Fruit fly (Drosophila melanogaster) whole organism, embryonic: ENCODE results near the gene CG6574.

Source experiments
- Ada2b ChIP-seq: fragments of 200-800 bp; sonication (Bioruptor generic); IDR thresholded peaks from 2 replicates; pipeline ENCODE4 v1.3.6; 2022; ENCODE audit warnings: missing biosample characterization, missing genetic modification characterization
- Aef1 ChIP-seq: fragments of 200-800 bp; sonication (Bioruptor generic); IDR thresholded peaks from 3 replicates; pipeline ENCODE4 v1.3.6; 2022; ENCODE audit warnings: missing biosample characterization, missing genetic modification characterization
- BEAF-32 ChIP-seq: fragments of 200-800 bp; sonication (Bioruptor generic); optimal IDR thresholded peaks from 3 replicates; lab custom pipeline; 2017; ENCODE audit warnings: missing biosample characterization, missing genetic modification characterization, mild to moderate bottlenecking, moderate library complexity, missing genetic modification reagents
- Bteb2 ChIP-seq: fragments of 200-800 bp; sonication (Bioruptor generic); optimal IDR thresholded peaks from 2 replicates; lab custom pipeline; 2016; ENCODE audit warnings: missing biosample characterization, missing genetic modification characterization
- CG10209 ChIP-seq: fragments of 200-800 bp; sonication (Bioruptor generic); optimal IDR thresholded peaks from 3 replicates; lab custom pipeline; 2017; ENCODE audit warnings: missing biosample characterization, mild to moderate bottlenecking, missing genetic modification characterization, missing genetic modification reagents
- CG11398 ChIP-seq: fragments of 200-800 bp; sonication (Bioruptor generic); optimal IDR thresholded peaks from 2 replicates; lab custom pipeline; 2016; ENCODE audit warnings: missing biosample characterization, missing genetic modification characterization
- CG11504 ChIP-seq: fragments of 200-800 bp; sonication (Bioruptor generic); optimal IDR thresholded peaks from 3 replicates; lab custom pipeline; 2019; ENCODE audit warnings: missing biosample characterization, mild to moderate bottlenecking, missing genetic modification characterization, moderate library complexity
- CG12942 ChIP-seq: fragments of 200-800 bp; sonication (Bioruptor generic); optimal IDR thresholded peaks from 3 replicates; lab custom pipeline; 2016; ENCODE audit warnings: missing biosample characterization, missing genetic modification characterization
- CG15011 ChIP-seq: fragments of 200-800 bp; sonication (Bioruptor generic); optimal IDR thresholded peaks from 3 replicates; lab custom pipeline; 2018; ENCODE audit warnings: missing biosample characterization, mild to moderate bottlenecking, missing genetic modification characterization
- CG15269 ChIP-seq: fragments of 200-800 bp; sonication (Bioruptor generic); optimal IDR thresholded peaks from 2 replicates; lab custom pipeline; 2018; ENCODE audit warnings: missing biosample characterization, mild to moderate bottlenecking, missing genetic modification characterization, moderate library complexity
- CG15696 ChIP-seq: fragments of 200-800 bp; sonication (Bioruptor generic); optimal IDR thresholded peaks from 2 replicates; lab custom pipeline; 2019; ENCODE audit warnings: missing biosample characterization, mild to moderate bottlenecking, missing genetic modification characterization, moderate library complexity
- CG17361 ChIP-seq: fragments of 200-800 bp; sonication (Bioruptor generic); IDR thresholded peaks from 3 replicates; pipeline ENCODE4 v1.3.6; 2022; ENCODE audit warnings: missing biosample characterization, missing genetic modification characterization
- CG1832 ChIP-seq: fragments of 200-800 bp; sonication (Bioruptor generic); optimal IDR thresholded peaks from 2 replicates; lab custom pipeline; 2017; ENCODE audit warnings: missing biosample characterization, mild to moderate bottlenecking, missing genetic modification characterization, inconsistent platforms
- CG31224 ChIP-seq: fragments of 200-800 bp; sonication (Bioruptor generic); IDR thresholded peaks from 2 replicates; pipeline ENCODE4 v1.3.6; 2022; ENCODE audit warnings: missing biosample characterization, missing genetic modification characterization
- CG32772 ChIP-seq: fragments of 200-800 bp; sonication (Bioruptor generic); IDR thresholded peaks from 2 replicates; pipeline ENCODE4 v1.3.6; 2022; ENCODE audit warnings: missing biosample characterization, missing genetic modification characterization
- CG33213 ChIP-seq: fragments of 200-800 bp; sonication (Bioruptor generic); optimal IDR thresholded peaks from 3 replicates; lab custom pipeline; 2016; ENCODE audit warnings: missing biosample characterization, missing genetic modification characterization
- CG4282 ChIP-seq: fragments of 200-800 bp; sonication (Bioruptor generic); optimal IDR thresholded peaks from 2 replicates; lab custom pipeline; 2016; ENCODE audit warnings: missing biosample characterization, missing genetic modification characterization
- CG6175 ChIP-seq: fragments of 200-800 bp; sonication (Bioruptor generic); IDR thresholded peaks from 3 replicates; pipeline ENCODE4 v1.3.6; 2022; ENCODE audit warnings: missing biosample characterization, missing genetic modification characterization
- CG6791 ChIP-seq: fragments of 200-800 bp; sonication (Bioruptor generic); IDR thresholded peaks from 3 replicates; pipeline ENCODE4 v1.3.6; 2022; ENCODE audit warnings: missing biosample characterization, missing genetic modification characterization; ENCODE audit not compliant: partially characterized antibody
- CG7357 ChIP-seq: fragments of 200-800 bp; sonication (Bioruptor generic); IDR thresholded peaks from 3 replicates; pipeline ENCODE4 v1.3.6; 2022; ENCODE audit warnings: missing biosample characterization, missing genetic modification characterization
- CG7786 ChIP-seq: fragments of 200-800 bp; sonication (Bioruptor generic); optimal IDR thresholded peaks from 2 replicates; lab custom pipeline; 2016; ENCODE audit warnings: missing biosample characterization, missing genetic modification characterization
- CG7928 ChIP-seq: fragments of 200-800 bp; sonication (Bioruptor generic); optimal IDR thresholded peaks from 2 replicates; lab custom pipeline; 2017; ENCODE audit warnings: missing biosample characterization, mild to moderate bottlenecking, missing genetic modification characterization
- CG7963 ChIP-seq: fragments of 200-800 bp; sonication (Bioruptor generic); IDR thresholded peaks from 3 replicates; pipeline ENCODE4 v1.3.6; 2022; ENCODE audit warnings: missing biosample characterization, missing genetic modification characterization; ENCODE audit not compliant: partially characterized antibody
- CG8388 ChIP-seq: fragments of 200-800 bp; sonication (Bioruptor generic); optimal IDR thresholded peaks from 2 replicates; lab custom pipeline; 2019; ENCODE audit warnings: missing biosample characterization, mild to moderate bottlenecking, missing genetic modification characterization, moderate library complexity
- CG8924 ChIP-seq: fragments of 200-800 bp; optimal IDR thresholded peaks from 3 replicates; lab custom pipeline; 2019; ENCODE audit warnings: missing biosample characterization, mild to moderate bottlenecking, missing genetic modification characterization, moderate library complexity
- CG9932 ChIP-seq: fragments of 200-800 bp; sonication (Bioruptor generic); IDR thresholded peaks from 2 replicates; pipeline ENCODE4 v1.3.6; 2022; ENCODE audit warnings: missing biosample characterization, missing genetic modification characterization
- CTCF ChIP-seq: fragments of 200-800 bp; sonication (Bioruptor generic); optimal IDR thresholded peaks from 2 replicates; lab custom pipeline; 2017; ENCODE audit warnings: missing biosample characterization, mild to moderate bottlenecking, missing genetic modification characterization, moderate library complexity
- Dll ChIP-seq: fragments of 200-800 bp; sonication (Bioruptor generic); IDR thresholded peaks from 4 replicates; pipeline ENCODE4 v1.3.6; 2022; ENCODE audit warnings: missing biosample characterization, missing genetic modification characterization; ENCODE audit not compliant: partially characterized antibody
- Doc2 ChIP-seq: fragments of 200-800 bp; sonication (Bioruptor generic); IDR thresholded peaks from 2 replicates; pipeline ENCODE4 v1.3.6; 2022; ENCODE audit warnings: missing biosample characterization, missing genetic modification characterization
- Elba2 ChIP-seq: fragments of 200-800 bp; sonication (Bioruptor generic); optimal IDR thresholded peaks from 3 replicates; lab custom pipeline; 2016; ENCODE audit warnings: missing biosample characterization, missing genetic modification characterization
- Hand ChIP-seq: fragments of 200-800 bp; sonication (Bioruptor generic); optimal IDR thresholded peaks from 2 replicates; lab custom pipeline; 2017; ENCODE audit warnings: mild to moderate bottlenecking, missing biosample characterization, missing genetic modification reagents, missing genetic modification characterization
- HmgZ ChIP-seq: fragments of 200-800 bp; sonication (Bioruptor generic); optimal IDR thresholded peaks from 2 replicates; lab custom pipeline; 2018; ENCODE audit warnings: missing biosample characterization, mild to moderate bottlenecking, missing genetic modification characterization
- MBD-R2 ChIP-seq: fragments of 200-800 bp; sonication (Bioruptor generic); IDR thresholded peaks from 2 replicates; pipeline ENCODE4 v1.3.6; 2022; ENCODE audit warnings: missing biosample characterization, missing genetic modification characterization
- NFAT ChIP-seq: fragments of 200-800 bp; sonication (Bioruptor generic); IDR thresholded peaks from 2 replicates; pipeline ENCODE4 v1.3.6; 2022; ENCODE audit warnings: missing biosample characterization, missing genetic modification characterization
- Sry-δ ChIP-seq: fragments of 200-800 bp; sonication (Bioruptor generic); optimal IDR thresholded peaks from 2 replicates; lab custom pipeline; 2016; ENCODE audit warnings: missing biosample characterization, missing genetic modification characterization
- Xbp1 ChIP-seq: fragments of 200-800 bp; sonication (Bioruptor generic); optimal IDR thresholded peaks from 3 replicates; lab custom pipeline; 2016; ENCODE audit warnings: missing biosample characterization, mild to moderate bottlenecking, missing genetic modification characterization
- ab ChIP-seq: fragments of 200-800 bp; sonication (Bioruptor generic); optimal IDR thresholded peaks from 2 replicates; lab custom pipeline; 2016; ENCODE audit warnings: missing biosample characterization, missing genetic modification characterization
- br ChIP-seq: fragments of >200 bp; optimal IDR thresholded peaks from 2 replicates; lab custom pipeline; 2017
- dpn ChIP-seq, 2 experiments: fragments of 200-800 bp; sonication (Bioruptor generic); optimal IDR thresholded peaks; 3 replicates each; lab custom pipeline; 2016; ENCODE audit warnings: missing biosample characterization in 2 of 2, missing genetic modification characterization in 2 of 2
- hbn ChIP-seq: fragments of 200-800 bp; sonication (Bioruptor generic); IDR thresholded peaks from 2 replicates; pipeline ENCODE4 v1.3.6; 2022; ENCODE audit warnings: missing biosample characterization, missing genetic modification characterization; ENCODE audit not compliant: partially characterized antibody
- klu ChIP-seq: fragments of 200-800 bp; sonication (Bioruptor generic); IDR thresholded peaks from 2 replicates; pipeline ENCODE4 v1.3.6; 2022; ENCODE audit warnings: missing biosample characterization, missing genetic modification characterization
- kni ChIP-seq: fragments of 200-800 bp; sonication (Bioruptor generic); optimal IDR thresholded peaks from 3 replicates; lab custom pipeline; 2017; ENCODE audit warnings: mild to moderate bottlenecking, missing biosample characterization, missing genetic modification reagents, missing genetic modification characterization
- lilli ChIP-seq: fragments of 200-800 bp; sonication (Bioruptor generic); optimal IDR thresholded peaks from 3 replicates; lab custom pipeline; 2016; ENCODE audit warnings: missing biosample characterization, missing genetic modification characterization
- luna ChIP-seq: fragments of 200-800 bp; sonication (Bioruptor generic); optimal IDR thresholded peaks from 2 replicates; lab custom pipeline; 2016; ENCODE audit warnings: missing biosample characterization, missing genetic modification characterization
- pho ChIP-seq: fragments of 200-800 bp; sonication (Bioruptor generic); optimal IDR thresholded peaks from 2 replicates; lab custom pipeline; 2016; ENCODE audit warnings: missing biosample characterization, missing genetic modification characterization
- salm ChIP-seq: fragments of 200-800 bp; sonication (Bioruptor generic); optimal IDR thresholded peaks from 2 replicates; lab custom pipeline; 2018; ENCODE audit warnings: missing biosample characterization, mild to moderate bottlenecking, missing genetic modification characterization
- sens ChIP-seq: fragments of 200-800 bp; sonication (Bioruptor generic); peaks from one replicate; lab custom pipeline; 2016; ENCODE audit warnings: missing biosample characterization, missing genetic modification characterization
- so ChIP-seq: fragments of 200-800 bp; sonication (Bioruptor generic); IDR thresholded peaks from 3 replicates; pipeline ENCODE4 v1.3.6; 2022; ENCODE audit warnings: missing biosample characterization, missing genetic modification characterization
- trh ChIP-seq: fragments of 200-800 bp; sonication (Bioruptor generic); optimal IDR thresholded peaks from 2 replicates; lab custom pipeline; 2016; ENCODE audit warnings: missing biosample characterization, missing genetic modification characterization
- unpg ChIP-seq: fragments of 200-800 bp; sonication (Bioruptor generic); optimal IDR thresholded peaks from 3 replicates; lab custom pipeline; 2018; ENCODE audit warnings: missing biosample characterization, mild to moderate bottlenecking, missing genetic modification characterization, moderate library complexity
- z ChIP-seq: fragments of 200-800 bp; sonication (Bioruptor generic); IDR thresholded peaks from 3 replicates; pipeline ENCODE4 v1.3.6; 2022; ENCODE audit warnings: missing biosample characterization, missing genetic modification characterization
- zen2 ChIP-seq: fragments of 200-800 bp; sonication (Bioruptor generic); IDR thresholded peaks from 3 replicates; pipeline ENCODE4 v1.3.6; 2022; ENCODE audit warnings: missing biosample characterization, missing genetic modification characterization; ENCODE audit not compliant: partially characterized antibody

Gene CG6574

DNA sequence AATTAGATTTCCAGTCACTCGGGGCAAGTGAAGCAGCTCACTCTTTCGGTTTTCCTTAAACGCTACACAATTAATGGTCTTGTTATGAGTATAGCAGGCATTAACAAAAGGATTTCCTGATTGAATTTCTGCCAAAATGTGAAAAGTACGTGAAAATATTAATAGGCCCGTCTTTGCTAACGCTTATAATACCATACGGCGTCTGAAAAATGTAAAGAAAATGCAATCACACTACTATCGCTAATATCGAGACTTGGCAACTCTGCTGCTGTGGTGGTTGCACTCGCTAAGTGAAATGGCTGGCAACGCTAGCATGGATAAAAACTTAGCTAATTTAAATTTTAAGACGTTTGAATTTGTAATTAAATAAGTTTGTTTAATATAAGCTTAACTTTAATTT, 30.5 kb upstream of the CG6574 start, which contains the start of gene CG6621 (continued):
- TF ChIP-seq BEAF-32 (GFP tag; lab: Kevin White, UChicago) (peak; percentile 74), dpn (GFP tag; optimal IDR thresholded peaks at IDR 0.05; lab: Kevin White, UChicago) (peak in 1 of 2 experiments; percentile 10), CG7928 (GFP tag; lab: Kevin White, UChicago) (peak; percentile 31), br (lab: Kevin White, UChicago) (no peak), pho (GFP tag; lab: Kevin White, UChicago) (peak; percentile 4), Sry-δ (peak; percentile 69), CG33213 (peak; percentile 73), CG4282 (GFP tag; lab: Kevin White, UChicago) (no peak), CG32772 (no peak), CTCF (GFP tag; lab: Kevin White, UChicago) (peak; percentile 66), CG11398 (GFP tag; lab: Kevin White, UChicago) (no peak), Ada2b (GFP tag; lab: Robert Waterston, UW) (no peak), unpg (GFP tag; lab: Kevin White, UChicago) (no peak), CG1832 (GFP tag; lab: Kevin White, UChicago) (no peak), Aef1 (GFP tag; lab: Robert Waterston, UW) (no peak), CG6175 (no peak), CG15696 (tag; lab: Kevin White, UChicago) (no peak), lilli (GFP tag; lab: Kevin White, UChicago) (peak; percentile 3), sens (peak; percentile 89), CG7963 (GFP tag; lab: Robert Waterston, UW) (0 out of 3 replicates have a peak, but pooled peaks have one; percentile 43), CG12942 (no peak), CG15269 (tag; lab: Kevin White, UChicago) (no peak), kni (GFP tag; lab: Kevin White, UChicago) (no peak), HmgZ (tag; lab: Kevin White, UChicago) (peak; percentile 85), klu (no peak), MBD-R2 (GFP tag; lab: Robert Waterston, UW) (peak; percentile 95), CG8924 (tag; lab: Kevin White, UChicago) (peak; percentile 20), Doc2 (GFP tag; lab: Robert Waterston, UW) (no peak), CG17361 (no peak), trh (no peak), Dll (GFP tag; lab: Robert Waterston, UW) (peak; percentile 47; the same call in 1 of the 4 replicates), CG10209 (GFP tag; lab: Kevin White, UChicago) (no peak), CG31224 (GFP tag; lab: Robert Waterston, UW) (no peak), CG15011 (GFP tag; lab: Kevin White, UChicago) (no peak), Elba2 (GFP tag; lab: Kevin White, UChicago) (peak; percentile 27), NFAT (GFP tag; lab: Robert Waterston, UW) (peak; percentile 5; the same call in 1 of the 2 replicates), CG7357 (GFP tag; lab: Robert Waterston, UW) (no peak), CG9932 (GFP tag; lab: Robert Waterston, UW) (peak; percentile 48; the same call in 1 of the 2 replicates), z (GFP tag; lab: Robert Waterston, UW) (no peak), Hand (GFP tag; lab: Kevin White, UChicago) (no peak), ab (GFP tag; lab: Kevin White, UChicago) (no peak), CG7786 (no peak), CG8388 (no peak), zen2 (GFP tag; lab: Robert Waterston, UW) (peak; percentile 15; the same call in 1 of the 3 replicates), so (GFP tag; lab: Robert Waterston, UW) (no peak), luna (no peak), CG6791 (GFP tag; lab: Robert Waterston, UW) (peak; percentile 67; the same call in 2 of the 3 replicates), Bteb2 (GFP tag; lab: Kevin White, UChicago) (no peak), salm (tag; lab: Kevin White, UChicago) (no peak), CG11504 (tag; lab: Kevin White, UChicago) (no peak), Xbp1 (GFP tag; lab: Kevin White, UChicago) (no peak), hbn (GFP tag; lab: Robert Waterston, UW) (0 out of 2 replicates have a peak, but pooled peaks have one; percentile 33)
